Fruit fly (Drosophila melanogaster): ENCODE data around the gene CG9701.

CG9701 gene

dm6 chr3L:16708738-16709350 lies 24.5 kb upstream of the CG9701 start:
- TF ChIP-seq ttk (optimal IDR thresholded peaks at IDR 0.05) (no peak), Sin3A (optimal IDR thresholded peaks at IDR 0.05) (no peak), h (optimal IDR thresholded peaks at IDR 0.05) (no peak), insv (optimal IDR thresholded peaks at IDR 0.05) (no peak), Myc (optimal IDR thresholded peaks at IDR 0.05) (no peak), psq (optimal IDR thresholded peaks at IDR 0.05) (no peak)

dm6 chr3L:16709673-16710257 lies 23.6 kb upstream of the CG9701 start:
- TF ChIP-seq insv (optimal IDR thresholded peaks at IDR 0.05), result no peak
- no peak for TF ChIP-seq psq (optimal IDR thresholded peaks at IDR 0.05)
- no peak for TF ChIP-seq h (optimal IDR thresholded peaks at IDR 0.05)
- TF ChIP-seq Sin3A (optimal IDR thresholded peaks at IDR 0.05), result no peak

dm6 chr3L:16710258-16711020 lies 22.9 kb upstream of the CG9701 start:
- TF ChIP-seq insv (optimal IDR thresholded peaks at IDR 0.05), result no peak
- no peak for TF ChIP-seq Sin3A (optimal IDR thresholded peaks at IDR 0.05)
- no peak for TF ChIP-seq Myc (optimal IDR thresholded peaks at IDR 0.05)
- TF ChIP-seq h (optimal IDR thresholded peaks at IDR 0.05), result no peak
- TF ChIP-seq ttk (optimal IDR thresholded peaks at IDR 0.05), result no peak
- TF ChIP-seq psq (optimal IDR thresholded peaks at IDR 0.05), result no peak

DNA sequence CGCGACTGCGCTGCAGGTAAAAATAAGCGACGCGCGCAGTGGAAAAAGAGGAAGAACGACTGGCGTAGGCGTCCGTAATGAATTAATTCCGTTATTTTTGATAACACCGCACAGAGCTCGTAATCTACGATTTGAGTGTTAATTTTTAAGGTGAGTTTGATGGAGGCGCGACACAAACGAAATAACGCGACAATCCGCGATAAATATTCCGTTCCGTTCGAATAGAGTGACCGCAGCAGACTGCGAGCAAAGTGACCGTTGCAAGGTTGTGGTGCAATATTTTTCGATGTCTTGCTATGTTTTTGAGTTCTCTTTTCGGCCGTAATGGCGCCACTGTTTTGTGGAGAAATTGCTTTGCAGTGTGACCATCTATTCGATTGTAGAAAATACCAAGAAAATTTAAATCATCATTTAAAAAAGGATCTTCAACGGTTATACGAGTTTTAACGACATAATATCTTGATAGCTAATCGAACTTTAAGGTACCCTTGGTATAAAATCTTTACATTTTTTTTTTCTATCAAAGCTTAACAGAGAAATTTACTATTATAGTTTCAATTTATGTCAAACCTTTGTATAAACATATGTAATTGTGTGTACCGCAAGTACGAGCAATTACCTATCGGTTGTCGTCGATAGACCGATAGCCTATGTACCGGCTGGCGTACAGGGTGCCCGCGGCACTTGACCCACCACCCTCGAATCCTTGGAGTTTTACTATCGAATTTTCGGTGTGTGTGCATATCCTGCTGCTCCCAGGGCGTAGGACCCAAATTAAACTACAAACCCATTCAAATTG lies 21.7 kb upstream of the CG9701 start, which contains the start of the genes CG43954, Lasp and Dab:
TSS of gene CG43954 (minus strand) at position 248 of the 799 bp plus-strand sequence.
TSS of gene Lasp (minus strand) at position 248 of the 799 bp plus-strand sequence.
TSS of gene Dab (plus strand) at position 697 of the 799 bp plus-strand sequence.
- no peak for TF ChIP-seq Myc (optimal IDR thresholded peaks at IDR 0.05)
- no peak for TF ChIP-seq h (optimal IDR thresholded peaks at IDR 0.05)
- TF ChIP-seq ttk (optimal IDR thresholded peaks at IDR 0.05), result no peak

- no peak for TF ChIP-seq psq (optimal IDR thresholded peaks at IDR 0.05)
- TF ChIP-seq Myc (optimal IDR thresholded peaks at IDR 0.05), result no peak
- no peak for TF ChIP-seq h (optimal IDR thresholded peaks at IDR 0.05)
- no peak for TF ChIP-seq Sin3A (optimal IDR thresholded peaks at IDR 0.05)
- TF ChIP-seq ttk (optimal IDR thresholded peaks at IDR 0.05), result no peak
- no peak for TF ChIP-seq insv (optimal IDR thresholded peaks at IDR 0.05)
Observed at dm6 chr3L:16712371-16712770, 21.0 kb upstream of the CG9701 start.

dm6 chr3L:16713446-16714192 lies 19.7 kb upstream of the CG9701 start:
- no peak for TF ChIP-seq ttk (optimal IDR thresholded peaks at IDR 0.05)
- no peak for TF ChIP-seq insv (optimal IDR thresholded peaks at IDR 0.05)
- no peak for TF ChIP-seq h (optimal IDR thresholded peaks at IDR 0.05)
- no peak for TF ChIP-seq psq (optimal IDR thresholded peaks at IDR 0.05)
- no peak for TF ChIP-seq Sin3A (optimal IDR thresholded peaks at IDR 0.05)
- TF ChIP-seq Myc (optimal IDR thresholded peaks at IDR 0.05), result no peak

DNA sequence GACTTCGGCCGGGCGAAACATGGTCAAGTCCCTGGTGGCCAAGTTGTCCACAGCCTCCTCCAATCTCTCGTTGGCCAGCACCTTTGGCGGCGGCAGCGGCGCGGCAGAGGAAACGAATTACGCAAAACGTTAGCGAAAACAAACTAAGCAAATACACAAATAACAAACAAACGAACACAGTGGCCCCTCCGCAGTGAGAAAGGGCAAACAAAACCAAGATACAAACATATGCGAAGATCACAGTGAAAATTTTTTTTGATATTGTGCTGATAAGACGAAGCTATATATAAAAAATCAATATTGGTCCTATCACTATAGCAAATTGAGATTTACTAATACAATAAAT lies 19.2 kb upstream of the CG9701 start:
- TF ChIP-seq psq (optimal IDR thresholded peaks at IDR 0.05) (no peak), h (optimal IDR thresholded peaks at IDR 0.05) (no peak), Myc (optimal IDR thresholded peaks at IDR 0.05) (no peak), insv (optimal IDR thresholded peaks at IDR 0.05) (no peak), ttk (optimal IDR thresholded peaks at IDR 0.05) (no peak), Sin3A (optimal IDR thresholded peaks at IDR 0.05) (no peak)

DNA sequence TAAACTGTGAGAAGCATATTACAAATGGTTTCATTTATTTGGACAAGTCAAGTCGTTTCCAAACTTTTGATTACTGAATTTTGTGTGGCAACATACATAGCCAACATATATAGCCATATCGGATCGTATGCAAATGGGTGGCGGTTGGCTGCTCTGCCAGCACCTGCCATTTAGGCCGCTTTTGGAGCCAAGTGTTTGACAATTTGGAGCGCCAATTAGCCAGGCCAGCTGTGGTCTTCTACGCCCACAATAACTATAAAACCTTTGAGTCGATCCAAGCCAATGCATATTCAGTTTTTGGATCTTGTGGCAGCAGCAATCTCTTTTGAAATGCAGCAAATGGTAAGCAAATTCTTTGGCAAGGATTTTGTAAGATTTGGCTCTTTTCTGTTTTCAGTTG lies 8.8 kb upstream of the CG9701 start, which contains the start of gene CG13031:
TSS of gene CG13031 (plus strand) at position 301 of the 400 bp plus-strand sequence.
- no peak for TF ChIP-seq ttk (optimal IDR thresholded peaks at IDR 0.05)
- no peak for TF ChIP-seq Myc (optimal IDR thresholded peaks at IDR 0.05)
- TF ChIP-seq h (optimal IDR thresholded peaks at IDR 0.05), result no peak
- TF ChIP-seq psq (optimal IDR thresholded peaks at IDR 0.05), result no peak
- no peak for TF ChIP-seq Sin3A (optimal IDR thresholded peaks at IDR 0.05)
- no peak for TF ChIP-seq insv (optimal IDR thresholded peaks at IDR 0.05)

- TF ChIP-seq Sin3A (optimal IDR thresholded peaks at IDR 0.05) (no peak), Myc (optimal IDR thresholded peaks at IDR 0.05) (no peak), h (optimal IDR thresholded peaks at IDR 0.05) (no peak), psq (optimal IDR thresholded peaks at IDR 0.05) (no peak), insv (optimal IDR thresholded peaks at IDR 0.05) (no peak), ttk (optimal IDR thresholded peaks at IDR 0.05) (no peak)
Observed at dm6 chr3L:16726069-16726591, 7.2 kb upstream of the CG9701 start, which contains the start of the genes CG13026 and PGRP-SB2. TSS of gene CG13026 (minus strand) at chr3L:16726169. TSS of gene PGRP-SB2 (plus strand) at chr3L:16726541.

DNA sequence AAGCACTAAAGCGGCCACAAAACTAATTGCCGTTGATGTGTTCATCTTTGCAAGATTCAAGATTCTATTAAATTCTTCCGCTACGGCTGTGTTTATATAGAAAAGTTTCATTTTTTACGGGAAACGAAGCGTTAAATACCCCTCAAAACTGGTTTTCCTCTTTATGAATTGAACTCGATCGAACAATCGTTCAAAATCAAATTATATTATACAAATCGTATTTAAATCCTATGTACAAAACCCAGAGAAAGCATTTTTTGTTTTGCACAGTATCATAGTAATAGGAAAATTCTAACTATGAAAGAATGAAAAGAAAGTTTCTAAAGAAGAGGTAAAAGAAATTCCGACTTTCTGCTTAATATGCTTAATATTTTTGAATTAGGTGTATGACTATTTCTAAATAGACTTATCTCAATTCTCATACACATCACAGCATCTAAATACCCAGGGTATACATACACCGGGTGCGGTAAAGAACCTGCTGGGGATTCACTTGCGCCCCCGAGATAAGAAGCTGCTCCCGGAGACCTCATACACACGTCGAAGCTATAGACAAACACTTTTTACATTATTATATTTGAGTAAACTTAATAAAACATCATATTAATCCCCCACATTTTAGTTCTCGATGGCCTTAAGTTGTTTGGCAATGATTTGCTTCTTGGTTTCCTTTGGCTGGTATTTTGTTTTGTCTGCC lies 5.3 kb upstream of the CG9701 start, which contains the start of gene PGRP-SB1:
TSS of gene PGRP-SB1 (minus strand) at position 51 of the 697 bp plus-strand sequence.
- TF ChIP-seq insv (optimal IDR thresholded peaks at IDR 0.05), result no peak
- TF ChIP-seq Sin3A (optimal IDR thresholded peaks at IDR 0.05), result no peak
- no peak for TF ChIP-seq Myc (optimal IDR thresholded peaks at IDR 0.05)
- no peak for TF ChIP-seq ttk (optimal IDR thresholded peaks at IDR 0.05)
- TF ChIP-seq psq (optimal IDR thresholded peaks at IDR 0.05), result no peak
- TF ChIP-seq h (optimal IDR thresholded peaks at IDR 0.05), result no peak

All from Kc167 (cell line).